Fruit fly (Drosophila melanogaster): Measurements from ENCODE around the gene CG6664.
A peak's percentile ranks its signal among the peaks of the same experiment; 100 is the strongest.

Gene CG6664

DNA sequence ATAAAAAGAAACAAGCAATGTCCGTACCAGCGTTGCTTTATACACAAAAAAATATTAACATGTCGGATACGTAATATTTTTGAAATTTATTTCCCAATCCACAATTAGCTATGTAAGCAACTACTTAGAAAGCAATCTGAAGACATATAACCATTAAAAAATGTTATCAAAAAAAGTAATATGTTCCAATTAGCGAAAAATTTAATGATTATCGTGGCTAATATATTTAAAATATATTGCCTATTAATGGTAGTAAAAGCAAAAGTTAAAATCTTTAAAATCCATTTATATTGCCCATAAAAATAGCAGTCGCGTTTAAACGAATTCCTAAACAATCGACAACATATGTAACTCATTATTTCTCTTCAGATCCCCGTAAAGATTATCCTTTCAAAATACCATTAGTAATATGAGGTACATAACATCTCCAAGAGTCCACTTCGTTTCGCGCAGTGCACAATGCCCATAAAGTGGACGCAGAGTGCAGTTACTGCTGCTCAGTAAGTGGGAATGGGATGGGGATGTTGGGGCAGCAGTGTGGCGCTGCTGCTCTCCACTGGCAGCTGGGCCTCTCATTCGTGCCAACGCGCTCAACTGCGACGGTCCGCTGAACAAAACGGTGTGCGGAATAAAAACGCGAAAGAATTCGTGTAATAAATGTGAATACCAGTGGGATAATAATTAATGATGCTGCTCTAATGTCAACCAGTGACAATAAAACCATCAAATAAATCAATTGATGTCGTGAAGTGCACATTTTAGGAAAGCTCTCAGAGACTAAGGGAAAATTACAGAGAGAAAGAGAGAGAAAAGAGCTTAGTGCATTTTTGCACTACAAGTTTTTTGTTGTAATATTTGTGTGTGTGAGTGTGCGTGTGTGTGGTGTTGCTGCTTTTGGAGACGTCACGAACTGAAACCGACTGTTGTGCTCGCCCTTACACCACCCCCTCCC is 29.6 kb downstream of the CG6664 start (continued):
- TF ChIP-seq CG34224 (GFP tag; IDR thresholded peaks at IDR 0.05; ENCODE audit: partially characterized antibody) (no peak), gro (GFP tag; optimal IDR thresholded peaks at IDR 0.05) (peak; percentile 23), kni (GFP tag; optimal IDR thresholded peaks at IDR 0.05) (no peak), cg (GFP tag; optimal IDR thresholded peaks at IDR 0.05) (peak; percentile 52), CTCF (GFP tag; optimal IDR thresholded peaks at IDR 0.05) (no peak), nom (GFP tag; optimal IDR thresholded peaks at IDR 0.05) (peak; percentile 60), fd96Cb (tag; optimal IDR thresholded peaks at IDR 0.05) (peak; percentile 54), mld (GFP tag; IDR thresholded peaks at IDR 0.05; ENCODE audit: partially characterized antibody) (no peak), Lpt (GFP tag; optimal IDR thresholded peaks at IDR 0.05) (no peak), CrebB (tag; optimal IDR thresholded peaks at IDR 0.05) (peak; percentile 6), Spps (tag; optimal IDR thresholded peaks at IDR 0.05) (no peak), CG12155 (GFP tag; optimal IDR thresholded peaks at IDR 0.05) (peak; percentile 11), CG10209 (GFP tag; optimal IDR thresholded peaks at IDR 0.05) (peak; percentile 63), tin (GFP tag; optimal IDR thresholded peaks at IDR 0.05) (peak; percentile 48), Mad (GFP tag; optimal IDR thresholded peaks at IDR 0.05) (no peak), Nf-YB (GFP tag; optimal IDR thresholded peaks at IDR 0.05) (peak; percentile 35), CkIIα-i1 (GFP tag; IDR thresholded peaks at IDR 0.05) (no peak), CG4360 (GFP tag; IDR thresholded peaks at IDR 0.05) (no peak), Dip2 (GFP tag; IDR thresholded peaks at IDR 0.05) (no peak), ERR (GFP tag; optimal IDR thresholded peaks at IDR 0.05) (no peak), tgo (GFP tag; IDR thresholded peaks at IDR 0.05) (peak; percentile 20; the same call in 2 of the 3 replicates), cas (GFP tag; IDR thresholded peaks at IDR 0.05) (0 out of 2 replicates have a peak, but pooled peaks have one; percentile 49), CG15696 (tag; optimal IDR thresholded peaks at IDR 0.05) (no peak), CG31388 (GFP tag; optimal IDR thresholded peaks at IDR 0.05) (peak; percentile 13), pum (GFP tag; optimal IDR thresholded peaks at IDR 0.05) (no peak), slp2 (GFP tag; optimal IDR thresholded peaks at IDR 0.05) (no peak), CG14667 (GFP tag; IDR thresholded peaks at IDR 0.05) (peak; percentile 31; the same call in 1 of the 2 replicates), Max (GFP tag; optimal IDR thresholded peaks at IDR 0.05) (peak; percentile 53), Meics (GFP tag; optimal IDR thresholded peaks at IDR 0.05) (peak; percentile 69), Doc2 (GFP tag; IDR thresholded peaks at IDR 0.05) (no peak), CG17328 (GFP tag; IDR thresholded peaks at IDR 0.05) (0 out of 2 replicates have a peak, but pooled peaks have one; percentile 43), CG8290 (GFP tag; optimal IDR thresholded peaks at IDR 0.05) (no peak), CG8290 (tag; optimal IDR thresholded peaks at IDR 0.05) (peak in 1 of 2 experiments; percentile 74), CG7745 (tag; optimal IDR thresholded peaks at IDR 0.05) (no peak), pho (GFP tag; optimal IDR thresholded peaks at IDR 0.05) (no peak), scrt (GFP tag; optimal IDR thresholded peaks at IDR 0.05) (peak; percentile 2), Eip74EF (GFP tag; optimal IDR thresholded peaks at IDR 0.05) (no peak), CG6854 (GFP tag; optimal IDR thresholded peaks at IDR 0.05) (peak; percentile 14), CG12104 (GFP tag; optimal IDR thresholded peaks at IDR 0.05) (peak; percentile 68), CG15479 (GFP tag; optimal IDR thresholded peaks at IDR 0.05) (no peak), CG4730 (GFP tag; IDR thresholded peaks at IDR 0.05) (no peak), hkb (optimal IDR thresholded peaks at IDR 0.05) (no peak), hkb (GFP tag; IDR thresholded peaks at IDR 0.05) (no peak; the same call in 1 of the 2 replicates), Hr78 (GFP tag; optimal IDR thresholded peaks at IDR 0.05) (no peak), CG43689 (GFP tag; IDR thresholded peaks at IDR 0.05) (no peak), pfk (GFP tag; optimal IDR thresholded peaks at IDR 0.05) (no peak), CG6254 (GFP tag; optimal IDR thresholded peaks at IDR 0.05) (peak; percentile 53), hbn (GFP tag; IDR thresholded peaks at IDR 0.05; ENCODE audit: partially characterized antibody) (no peak), nau (GFP tag; optimal IDR thresholded peaks at IDR 0.05) (peak; percentile 46)
